Worm (Caenorhabditis elegans) whole organism, L4/young adult: ENCODE data around the gene adr-2.

Experiments used
- W03F9.2 ChIP-seq: fragments of 150-350 bp; optimal IDR thresholded peaks from 2 replicates; lab custom pipeline; 2014; ENCODE audit warnings: missing biosample characterization, missing genetic modification characterization
- him-1 ChIP-seq: sonication (generic microtip); optimal IDR thresholded peaks from 2 replicates; lab custom pipeline; 2016; ENCODE audit warnings: missing genotype, missing genetic modification reagents, missing genetic modification characterization, missing compliant biosample characterization

DNA sequence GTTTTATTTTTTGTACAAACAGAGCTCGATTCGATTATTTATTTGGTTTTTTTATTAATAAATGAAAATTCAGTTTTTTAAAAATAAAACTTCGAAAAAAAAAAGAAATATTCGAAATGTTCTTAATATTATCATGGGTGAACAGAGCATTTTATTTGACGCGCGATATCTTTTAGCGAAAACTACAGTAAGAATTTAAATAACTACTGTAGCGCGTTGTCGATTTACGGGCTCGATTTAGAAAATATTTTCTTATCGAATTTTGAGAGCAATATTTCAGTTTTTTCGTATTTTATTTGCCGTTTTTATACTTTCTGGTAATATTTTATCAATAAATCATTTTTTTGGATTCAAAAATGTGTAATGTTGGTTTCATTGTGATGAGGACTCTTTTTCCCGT lies 11.6 kb downstream of the adr-2 start:
- TF ChIP-seq him-1 (tag; lab: Kevin White, UChicago): no peak
- no peak for TF ChIP-seq W03F9.2 (tag; lab: Kevin White, UChicago)
